Worm (Caenorhabditis elegans) whole organism, L3 larva: ENCODE measurements around the gene ZK813.7.

Experiments
- ZK546.5 ChIP-seq: sonication (generic microtip); optimal IDR thresholded peaks from 2 replicates; lab custom pipeline; 2017; ENCODE audit warnings: missing biosample characterization, missing genetic modification characterization
- aly-2 ChIP-seq: fragments of 150-350 bp; optimal IDR thresholded peaks from 2 replicates; lab custom pipeline; 2014; ENCODE audit warnings: missing biosample characterization, missing genetic modification characterization
- ceh-16 ChIP-seq: sonication (generic microtip); optimal IDR thresholded peaks from 2 replicates; lab custom pipeline; 2017; ENCODE audit warnings: missing biosample characterization, missing genetic modification characterization
- elt-3 ChIP-seq, 3 experiments: fragments of 150-350 bp in 1 of 3; sonication (generic microtip) in 2 of 3; optimal IDR thresholded peaks; 2 replicates in 2 of 3; 4 replicates in 1 of 3; lab custom pipeline; 2014 to 2017; ENCODE audit warnings: missing biosample characterization in 3 of 3, missing genetic modification characterization in 3 of 3
- nhr-12 ChIP-seq: fragments of 150-350 bp; optimal IDR thresholded peaks from 2 replicates; lab custom pipeline; 2014; ENCODE audit warnings: missing biosample characterization, missing genetic modification characterization
- nhr-76 ChIP-seq: fragments of 150-350 bp; sonication (generic microtip); optimal IDR thresholded peaks from 5 replicates; lab custom pipeline; 2014; ENCODE audit warnings: missing biosample characterization, missing genetic modification characterization
- nhr-77 ChIP-seq: fragments of 150-350 bp; optimal IDR thresholded peaks from 2 replicates; lab custom pipeline; 2014; ENCODE audit warnings: missing biosample characterization, missing genetic modification characterization
- pha-4 ChIP-seq: fragments of 150-350 bp; optimal IDR thresholded peaks from 2 replicates; lab custom pipeline; 2014; ENCODE audit warnings: missing biosample characterization, missing genetic modification reagents, missing genetic modification characterization
- tbx-2 ChIP-seq: sonication (generic microtip); optimal IDR thresholded peaks from 2 replicates; lab custom pipeline; 2016; ENCODE audit warnings: mild to moderate bottlenecking, missing genetic modification characterization, missing compliant biosample characterization

DNA sequence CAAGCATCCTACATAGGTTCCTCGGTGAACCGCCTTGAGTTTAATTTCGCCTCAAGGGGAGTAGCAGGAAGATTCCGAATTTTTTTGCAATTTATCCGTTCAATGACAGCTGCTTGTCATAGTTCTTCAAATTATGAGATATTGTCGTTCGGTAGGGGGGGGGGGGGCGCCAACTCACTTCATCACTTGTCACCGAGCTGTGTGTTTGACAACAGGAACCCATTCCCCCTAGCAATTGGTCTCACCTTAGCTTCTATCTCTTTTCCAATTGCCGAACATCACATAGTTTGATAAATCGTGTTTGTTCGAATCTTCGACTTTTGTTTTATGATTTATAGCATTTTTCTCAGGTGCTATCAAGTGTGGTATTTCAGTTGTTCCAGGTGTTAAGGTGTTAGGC lies 50.0 kb downstream of the ZK813.7 start:
- TF ChIP-seq nhr-76: no peak
- TF ChIP-seq nhr-12: no peak
- no peak for TF ChIP-seq ceh-16
- TF ChIP-seq ZK546.5: no peak
- no peak for TF ChIP-seq elt-3 (tag; optimal IDR thresholded peaks at IDR 0.05; lab: Kevin White, UChicago)
- TF ChIP-seq tbx-2: no peak
- no peak for TF ChIP-seq aly-2 (tag; lab: Kevin White, UChicago)
- no peak for TF ChIP-seq pha-4
- TF ChIP-seq nhr-77: no peak
